Worm (Caenorhabditis elegans): ENCODE results near the gene srbc-48.

The srbc-48 gene

DNA sequence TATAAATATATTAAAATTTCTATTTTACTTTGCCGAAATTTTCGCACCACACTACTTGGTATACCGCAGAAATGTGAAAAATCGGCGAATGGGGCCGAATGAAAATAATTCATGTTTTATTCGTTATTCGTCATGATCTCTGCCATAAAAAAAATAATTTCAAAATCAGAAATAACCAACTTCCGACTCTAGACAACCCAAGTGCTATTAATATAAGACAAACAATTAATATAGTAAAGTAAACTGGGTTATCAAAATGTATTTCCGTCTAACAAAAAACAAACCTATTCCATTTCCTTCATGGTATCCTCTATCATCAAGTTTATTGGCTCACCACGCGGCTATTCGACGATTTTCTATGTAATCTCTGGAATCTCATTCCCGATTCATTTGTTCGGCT, 45.8 kb downstream of the srbc-48 start, which contains the start of gene srh-293:
srh-293 (plus strand) TSS at position 301 of the 400 bp plus-strand sequence.
- TF ChIP-seq ztf-4 (tag; optimal IDR thresholded peaks at IDR 0.05) (no peak), dpl-1 (GFP tag; optimal IDR thresholded peaks at IDR 0.05) (no peak), lsy-2 (tag; optimal IDR thresholded peaks at IDR 0.05) (no peak), xbp-1 (tag; optimal IDR thresholded peaks at IDR 0.05) (no peak), hlh-4 (tag; optimal IDR thresholded peaks at IDR 0.05) (no peak)

DNA sequence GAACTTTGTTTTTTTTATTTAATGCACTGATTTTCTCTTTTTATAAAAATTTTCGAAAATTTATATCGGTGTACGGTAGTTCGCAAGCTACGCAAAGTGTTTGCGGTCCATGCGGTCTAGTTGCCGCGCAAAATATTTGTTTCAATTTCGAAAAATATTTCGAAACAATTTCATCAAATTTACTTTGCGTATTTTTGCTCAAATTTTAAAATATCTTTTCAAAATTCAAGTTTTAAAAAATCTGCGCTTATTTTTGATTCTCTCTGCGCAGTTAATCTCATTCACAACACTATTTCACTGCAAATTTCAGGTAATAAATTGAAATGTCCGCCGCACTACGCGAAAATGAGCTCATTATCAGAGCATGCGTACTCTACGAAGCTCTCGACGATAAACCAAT, 47.3 kb downstream of the srbc-48 start, which contains the start of gene fbxa-197:
fbxa-197 (plus strand) TSS at position 301 of the 400 bp plus-strand sequence.
- TF ChIP-seq mef-2 (tag; optimal IDR thresholded peaks at IDR 0.05) (no peak), ets-5 (GFP tag; IDR thresholded peaks at IDR 0.05) (no peak), alr-1 (tag; optimal IDR thresholded peaks at IDR 0.05; ENCODE audit: borderline replicate concordance) (no peak), nhr-28 (tag; optimal IDR thresholded peaks at IDR 0.05) (no peak), ceh-90 (tag; optimal IDR thresholded peaks at IDR 0.05) (no peak), mep-1 (tag; optimal IDR thresholded peaks at IDR 0.05) (no peak), nhr-84 (tag; optimal IDR thresholded peaks at IDR 0.05) (no peak), tbx-2 (tag; optimal IDR thresholded peaks at IDR 0.05) (no peak), rnt-1 (tag; optimal IDR thresholded peaks at IDR 0.05) (no peak)

DNA sequence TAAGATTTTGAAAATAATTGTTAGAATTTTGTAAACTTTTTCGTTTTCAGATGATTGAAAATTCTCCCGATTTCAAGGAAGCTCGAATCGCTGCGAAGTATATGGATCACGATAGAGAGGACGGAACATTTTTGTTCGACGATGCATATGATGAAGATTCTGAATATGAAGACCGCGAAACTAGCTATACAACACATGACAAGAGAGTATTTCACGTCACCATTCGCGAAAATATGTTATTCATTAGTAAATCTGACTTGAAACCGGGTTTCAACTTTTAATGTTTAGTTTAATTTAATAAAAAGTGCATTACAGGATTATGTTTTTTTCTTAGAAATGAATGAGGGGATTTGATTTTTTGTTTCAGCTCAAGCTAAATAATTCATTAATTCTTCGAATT, 50.3 kb downstream of the srbc-48 start, which contains the start of gene str-57:
str-57 (plus strand) TSS at position 301 of the 400 bp plus-strand sequence.
- TF ChIP-seq mep-1 (tag; optimal IDR thresholded peaks at IDR 0.05), result no peak
- TF ChIP-seq fkh-8 (tag; optimal IDR thresholded peaks at IDR 0.05), result peak; percentile 28

All from whole organism, L1 larva.